Worm (Caenorhabditis elegans): ENCODE data around the gene T23B5.4.

Gene T23B5.4

DNA sequence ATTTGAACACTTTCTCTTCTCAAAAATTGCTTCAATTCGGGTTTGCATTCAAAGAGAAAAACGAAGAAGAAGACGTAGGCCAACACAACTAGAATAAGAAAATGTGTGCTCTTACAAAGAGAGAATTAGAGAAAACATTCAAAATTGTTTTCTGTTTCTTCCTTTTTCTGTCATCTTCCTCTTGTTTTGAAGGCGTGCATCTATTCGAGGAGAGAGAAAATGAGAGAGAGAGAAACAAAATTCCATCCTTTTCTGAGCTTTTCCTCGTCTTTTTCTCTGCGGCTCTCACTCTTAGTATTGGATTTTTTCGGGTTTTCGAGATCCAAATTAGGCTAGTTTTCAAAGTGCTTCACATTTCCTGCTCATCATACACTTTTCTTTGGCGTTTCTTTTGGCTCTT is 23.2 kb upstream of the T23B5.4 start:
- peak; percentile 7; the same call in 1 of the 2 replicates for TF ChIP-seq hmg-1.2 (GFP tag; IDR thresholded peaks at IDR 0.05)
- no peak for TF ChIP-seq mel-28 (tag; optimal IDR thresholded peaks at IDR 0.05; ENCODE audit: borderline replicate concordance)
- TF ChIP-seq hrde-1 (tag; optimal IDR thresholded peaks at IDR 0.05; ENCODE audit: borderline replicate concordance), result no peak
- TF ChIP-seq K12H6.12 (tag; optimal IDR thresholded peaks at IDR 0.05), result peak; percentile 37
- no peak for TF ChIP-seq F57C9.4 (tag; optimal IDR thresholded peaks at IDR 0.05)
- no peak for TF ChIP-seq attf-6 (GFP tag; IDR thresholded peaks at IDR 0.05)
- no peak for TF ChIP-seq let-607 (tag; optimal IDR thresholded peaks at IDR 0.05)

DNA sequence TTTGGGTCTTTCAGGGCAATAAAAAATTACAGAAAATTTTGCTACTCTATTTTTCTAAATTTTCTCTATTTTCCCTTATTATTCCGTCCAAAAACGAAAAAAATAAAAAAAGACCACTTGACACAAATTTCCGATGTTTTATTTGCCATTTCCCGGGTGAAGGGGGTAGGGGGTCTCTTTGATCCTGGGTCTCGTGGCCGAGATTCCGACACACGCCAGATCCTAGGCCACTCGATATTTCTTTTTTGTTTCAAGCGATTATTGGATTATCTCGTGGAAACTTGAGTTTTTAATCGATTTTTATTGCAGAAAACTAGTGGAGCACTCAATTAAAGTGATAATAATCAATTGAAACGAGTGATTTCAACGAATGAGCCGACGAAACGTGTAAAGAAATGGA is 21.7 kb upstream of the T23B5.4 start, which contains the start of the genes wdfy-3 and C26H9A.4:
TSS of gene wdfy-3 (plus strand) at position 308 of the 400 bp plus-strand sequence.
TSS of gene C26H9A.4 (plus strand) at position 317 of the 400 bp plus-strand sequence.
- TF ChIP-seq tlf-1 (GFP tag; optimal IDR thresholded peaks at IDR 0.05), result no peak
- TF ChIP-seq ceh-27 (GFP tag; optimal IDR thresholded peaks at IDR 0.05), result peak; percentile 22
- no peak for TF ChIP-seq zfh-2 (GFP tag; conservative IDR thresholded peaks at IDR 0.05)
- TF ChIP-seq die-1 (tag; optimal IDR thresholded peaks at IDR 0.05), result no peak

ce11 chrIV:12677137-12677536 is 2.3 kb downstream of the T23B5.4 start, which contains the start of gene T23B5.6:
TSS of gene T23B5.6 (minus strand) at chrIV:12677237.
- peak; percentile 18 for TF ChIP-seq him-1 (tag; optimal IDR thresholded peaks at IDR 0.05)

DNA sequence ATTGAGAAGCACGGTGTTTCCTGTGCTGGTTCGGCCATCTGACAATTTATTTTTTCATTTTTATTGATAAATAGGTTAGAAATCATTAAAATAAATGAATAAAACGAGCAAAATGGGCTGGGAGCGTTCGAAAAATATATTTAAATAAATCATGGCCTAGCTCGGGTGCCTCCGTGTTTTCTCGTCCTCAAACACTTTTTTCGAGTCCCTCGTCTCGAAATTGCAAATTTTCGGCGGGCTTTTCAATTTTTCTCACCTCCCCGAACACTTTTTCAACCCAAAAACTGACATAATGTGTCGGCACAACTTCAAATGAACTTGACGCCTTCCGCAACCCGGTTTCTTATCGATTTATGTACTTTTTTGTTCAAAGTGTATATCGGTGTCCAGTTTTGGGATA is 9.5 kb downstream of the T23B5.4 start, which contains the start of gene prmt-9:
TSS of gene prmt-9 (minus strand) at position 38 of the 400 bp plus-strand sequence.
- TF ChIP-seq F57C9.4 (tag; optimal IDR thresholded peaks at IDR 0.05), result no peak
- TF ChIP-seq dpl-1 (GFP tag; optimal IDR thresholded peaks at IDR 0.05), result peak; percentile 38

- peak; percentile 23; the same call in 1 of the 2 replicates for TF ChIP-seq hmg-1.2 (GFP tag; IDR thresholded peaks at IDR 0.05)
- no peak for TF ChIP-seq B0261.1 (tag; optimal IDR thresholded peaks at IDR 0.05)
- no peak for TF ChIP-seq pbrm-1 (GFP tag; IDR thresholded peaks at IDR 0.05)
- peak; percentile 49 for TF ChIP-seq lin-54 (GFP tag; optimal IDR thresholded peaks at IDR 0.05)
- no peak for TF ChIP-seq Y53F4B.3 (GFP tag; IDR thresholded peaks at IDR 0.05)
- TF ChIP-seq snpc-1.3 (tag; optimal IDR thresholded peaks at IDR 0.05; ENCODE audit: insufficient read depth), result peak; percentile 54
- TF ChIP-seq dpl-1 (GFP tag; optimal IDR thresholded peaks at IDR 0.05), result no peak
- TF ChIP-seq bed-2 (GFP tag; IDR thresholded peaks at IDR 0.05), result no peak
- TF ChIP-seq ztf-18 (tag; optimal IDR thresholded peaks at IDR 0.05), result no peak
- no peak for TF ChIP-seq rcor-1 (GFP tag; IDR thresholded peaks at IDR 0.05)
- TF ChIP-seq ekl-4 (GFP tag; IDR thresholded peaks at IDR 0.05), result no peak
- no peak for TF ChIP-seq F33H1.4 (GFP tag; IDR thresholded peaks at IDR 0.05)
- no peak for TF ChIP-seq rec-8 (tag; optimal IDR thresholded peaks at IDR 0.05)
- peak; percentile 39 for TF ChIP-seq F49E8.2 (tag; optimal IDR thresholded peaks at IDR 0.05; ENCODE audit: insufficient read depth)
- TF ChIP-seq tbp1 (GFP tag; optimal IDR thresholded peaks at IDR 0.05), result peak; percentile 17
- peak; percentile 51; the same call in 1 of the 2 replicates for TF ChIP-seq madf-6 (GFP tag; IDR thresholded peaks at IDR 0.05)
- TF ChIP-seq efl-1 (GFP tag; optimal IDR thresholded peaks at IDR 0.05), result no peak
- TF ChIP-seq attf-5 (GFP tag; optimal IDR thresholded peaks at IDR 0.05), result no peak
- peak; percentile 80 for TF ChIP-seq lsl-1 (GFP tag; optimal IDR thresholded peaks at IDR 0.05)
- no peak for TF ChIP-seq nhr-80 (tag; optimal IDR thresholded peaks at IDR 0.05)
- peak; percentile 10 for TF ChIP-seq snpc-3.4 (tag; optimal IDR thresholded peaks at IDR 0.05)
- no peak for TF ChIP-seq unc-130 (GFP tag; optimal IDR thresholded peaks at IDR 0.05)
- no peak for TF ChIP-seq snpc-4 (GFP tag; optimal IDR thresholded peaks at IDR 0.05)
- peak in 2 of 4 experiments; percentile 14 to 31 for TF ChIP-seq snpc-4 (tag; optimal IDR thresholded peaks at IDR 0.05)
- peak; percentile 49; the same call in 1 of the 2 replicates for TF ChIP-seq D2030.7 (GFP tag; IDR thresholded peaks at IDR 0.05)
- no peak for TF ChIP-seq chd-7 (tag; optimal IDR thresholded peaks at IDR 0.05)
These were observed 10.2 kb downstream of the T23B5.4 start for ce11 chrIV:12684826-12685594.
